Worm (Caenorhabditis elegans) whole organism, L2 larva: ENCODE data around the gene srh-216.

ENCODE experiments used
- ZK546.5 ChIP-seq: sonication (generic microtip); optimal IDR thresholded peaks from 2 replicates; lab custom pipeline; 2017; ENCODE audit warnings: missing biosample characterization, missing genetic modification characterization
- ama-1 ChIP-seq: fragments of 150-350 bp; optimal IDR thresholded peaks from 2 replicates; lab custom pipeline; 2018; ENCODE audit warnings: inconsistent platforms
- mab-5 ChIP-seq: fragments of 150-350 bp; optimal IDR thresholded peaks from 2 replicates; lab custom pipeline; 2014; ENCODE audit warnings: missing biosample characterization, missing genetic modification characterization
- nhr-12 ChIP-seq: fragments of 150-350 bp; optimal IDR thresholded peaks from 2 replicates; lab custom pipeline; 2014; ENCODE audit warnings: missing biosample characterization, missing genetic modification characterization
- unc-62 ChIP-seq: fragments of 150-350 bp; optimal IDR thresholded peaks from 2 replicates; lab custom pipeline; 2014; ENCODE audit warnings: missing biosample characterization, missing genetic modification reagents, missing genetic modification characterization
- ztf-4 ChIP-seq: fragments of 150-350 bp; optimal IDR thresholded peaks from 2 replicates; lab custom pipeline; 2014; ENCODE audit warnings: missing biosample characterization, missing genetic modification characterization

DNA sequence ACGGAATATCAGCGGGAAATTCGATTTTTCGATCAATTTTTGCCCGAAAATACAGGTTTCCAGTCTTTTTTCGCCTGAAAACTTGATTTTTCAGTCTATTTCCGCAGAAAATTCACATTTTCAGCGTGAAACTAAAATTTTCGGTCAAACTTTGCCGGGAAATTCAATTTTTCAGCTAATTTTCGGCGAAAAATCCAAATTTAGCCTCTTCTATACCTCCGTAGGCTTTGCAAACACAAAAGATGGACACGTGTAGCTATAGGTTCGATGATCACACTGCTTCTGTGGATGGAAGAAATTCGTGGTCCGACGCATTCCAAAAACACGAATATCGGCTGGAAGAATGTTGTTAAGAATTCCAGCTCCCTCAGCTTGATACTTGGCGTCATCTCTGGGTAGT is 33.3 kb downstream of the srh-216 start:
- TF ChIP-seq ztf-4 (no peak), ama-1 (lab: Kevin White, UChicago) (no peak), mab-5 (tag; lab: Kevin White, UChicago) (no peak), nhr-12 (tag; lab: Kevin White, UChicago) (no peak), unc-62 (no peak), ZK546.5 (no peak)
